Fruit fly (Drosophila melanogaster) whole organism, wandering third instar larva: ENCODE data around the gene Drp1.
A peak's percentile ranks its signal among the peaks of the same experiment; 100 is the strongest.

ENCODE experiments used
- CG9705 ChIP-seq: fragments of 200-800 bp; sonication (Bioruptor generic); optimal IDR thresholded peaks from 2 replicates; lab custom pipeline; 2018; ENCODE audit warnings: missing biosample characterization, mild to moderate bottlenecking, missing genetic modification characterization
- Dfd ChIP-seq: fragments of >200 bp; optimal IDR thresholded peaks from 2 replicates; lab custom pipeline; 2017; ENCODE audit warnings: missing biosample characterization, missing genetic modification characterization
- GATAd ChIP-seq: sonication (Bioruptor generic); optimal IDR thresholded peaks from 2 replicates; lab custom pipeline; 2016; ENCODE audit warnings: missing biosample characterization, missing genetic modification characterization
- HLH106 ChIP-seq: fragments of 200-800 bp; optimal IDR thresholded peaks from 3 replicates; lab custom pipeline; 2019; ENCODE audit warnings: missing biosample characterization, mild to moderate bottlenecking, missing genetic modification characterization, moderate library complexity
- Hnf4 ChIP-seq: fragments of 200-800 bp; sonication (Bioruptor generic); optimal IDR thresholded peaks from 2 replicates; lab custom pipeline; 2016; ENCODE audit warnings: missing biosample characterization, mild to moderate bottlenecking, missing genetic modification characterization
- Hr78 ChIP-seq: fragments of >200 bp; optimal IDR thresholded peaks from 2 replicates; lab custom pipeline; 2017; ENCODE audit warnings: missing biosample characterization, missing genetic modification characterization
- Hr83 ChIP-seq: fragments of 200-300 bp; sonication (Bioruptor generic); optimal IDR thresholded peaks from 2 replicates; lab custom pipeline; 2016; ENCODE audit warnings: missing biosample characterization, mild to moderate bottlenecking, missing genetic modification characterization, moderate library complexity; ENCODE audit not compliant: poor library complexity, severe bottlenecking
- Jra ChIP-seq: sonication (Bioruptor generic); optimal IDR thresholded peaks from 2 replicates; lab custom pipeline; 2016; ENCODE audit warnings: missing biosample characterization, missing genetic modification characterization
- Mio ChIP-seq: sonication (Bioruptor generic); optimal IDR thresholded peaks from 2 replicates; lab custom pipeline; 2016; ENCODE audit warnings: missing biosample characterization, missing genetic modification characterization
- Myc ChIP-seq: fragments of >200 bp; optimal IDR thresholded peaks from 2 replicates; lab custom pipeline; 2017
- N ChIP-seq: fragments of >200 bp; optimal IDR thresholded peaks from 2 replicates; lab custom pipeline; 2018; ENCODE audit warnings: missing biosample characterization, missing external identifiers, missing genetic modification characterization
- OdsH ChIP-seq: fragments of 200-800 bp; sonication (Bioruptor generic); optimal IDR thresholded peaks from 2 replicates; lab custom pipeline; 2016; ENCODE audit warnings: missing biosample characterization, mild to moderate bottlenecking, missing genetic modification characterization
- Rel ChIP-seq, 2 experiments: fragments of 200-800 bp; sonication (Bioruptor generic) in 1 of 2; optimal IDR thresholded peaks; 2 replicates in 1 of 2; 3 replicates in 1 of 2; lab custom pipeline; 2016 to 2019; ENCODE audit warnings: mild to moderate bottlenecking in 2 of 2, missing biosample characterization in 2 of 2, missing genetic modification characterization in 2 of 2, moderate library complexity in 1 of 2
- br ChIP-seq: fragments of 200-800 bp; sonication (Bioruptor generic); optimal IDR thresholded peaks from 2 replicates; lab custom pipeline; 2016; ENCODE audit warnings: missing biosample characterization, missing genetic modification characterization
- brk ChIP-seq: fragments of 200-800 bp; sonication (Bioruptor generic); optimal IDR thresholded peaks from 2 replicates; lab custom pipeline; 2016; ENCODE audit warnings: missing biosample characterization, mild to moderate bottlenecking, missing genetic modification characterization
- dmrt93B ChIP-seq: fragments of 200-800 bp; sonication (Bioruptor generic); optimal IDR thresholded peaks from 2 replicates; lab custom pipeline; 2018; ENCODE audit warnings: missing biosample characterization, mild to moderate bottlenecking, missing genetic modification characterization
- ey ChIP-seq: fragments of 200-800 bp; sonication (Bioruptor generic); optimal IDR thresholded peaks from 2 replicates; lab custom pipeline; 2016; ENCODE audit warnings: missing biosample characterization, missing genetic modification characterization
- foxo ChIP-seq, 2 experiments: fragments of 200-800 bp; sonication (Bioruptor generic); optimal IDR thresholded peaks; 2 replicates in 1 of 2; 3 replicates in 1 of 2; lab custom pipeline; 2016 to 2017; ENCODE audit warnings: missing biosample characterization in 2 of 2, missing genetic modification characterization in 2 of 2
- h ChIP-seq: fragments of 200-800 bp; sonication (Bioruptor generic); optimal IDR thresholded peaks from 3 replicates; lab custom pipeline; 2016; ENCODE audit warnings: missing biosample characterization, mild to moderate bottlenecking, missing genetic modification characterization
- pan ChIP-seq: fragments of >200 bp; optimal IDR thresholded peaks from 2 replicates; lab custom pipeline; 2017
- rgr ChIP-seq: fragments of 200-800 bp; sonication (Bioruptor generic); optimal IDR thresholded peaks from 3 replicates; lab custom pipeline; 2016; ENCODE audit warnings: missing biosample characterization, mild to moderate bottlenecking, missing genetic modification characterization
- woc ChIP-seq: sonication (Bioruptor generic); optimal IDR thresholded peaks from 2 replicates; lab custom pipeline; 2016; ENCODE audit warnings: missing biosample characterization, mild to moderate bottlenecking, missing genetic modification characterization

The Drp1 gene

DNA sequence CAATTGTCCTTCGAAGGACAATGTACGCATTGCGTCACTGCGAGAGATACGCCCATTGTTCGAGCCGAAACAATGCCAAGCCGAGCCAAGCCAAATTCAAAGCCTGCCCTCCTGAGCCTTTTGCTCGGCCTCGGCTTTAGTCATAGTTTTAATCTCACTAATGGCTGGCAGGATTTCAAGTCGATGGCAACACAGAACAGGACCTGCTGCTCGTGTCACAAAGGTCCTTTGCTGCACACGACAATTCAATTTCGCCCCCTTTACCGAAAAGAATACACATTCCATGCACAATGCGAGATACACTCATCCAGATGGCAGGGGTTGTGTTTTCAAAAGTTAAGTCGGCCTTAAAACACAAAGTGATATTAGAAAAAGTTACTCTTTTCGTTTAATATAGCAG is 6.3 kb upstream of the Drp1 start, which contains the start of gene CG15394:
CG15394 (plus strand) TSS at position 301 of the 400 bp plus-strand sequence.
- TF ChIP-seq h (GFP tag; lab: Kevin White, UChicago) (no peak), CG9705 (GFP tag; lab: Kevin White, UChicago) (no peak), Myc (lab: Kevin White, UChicago) (no peak), Jra (GFP tag; lab: Kevin White, UChicago) (no peak), foxo (GFP tag; optimal IDR thresholded peaks at IDR 0.05; lab: Kevin White, UChicago) (no peak), br (no peak), GATAd (no peak), ey (GFP tag; lab: Kevin White, UChicago) (no peak), Mio (no peak), N (GFP tag; lab: Kevin White, UChicago) (no peak), Rel (GFP tag; optimal IDR thresholded peaks at IDR 0.05; lab: Kevin White, UChicago) (no peak), Rel (tag; optimal IDR thresholded peaks at IDR 0.05; lab: Kevin White, UChicago) (no peak), Hr83 (GFP tag; lab: Kevin White, UChicago) (no peak), Hr78 (GFP tag; lab: Kevin White, UChicago) (no peak), OdsH (GFP tag; lab: Kevin White, UChicago) (no peak), dmrt93B (GFP tag; lab: Kevin White, UChicago) (no peak)

DNA sequence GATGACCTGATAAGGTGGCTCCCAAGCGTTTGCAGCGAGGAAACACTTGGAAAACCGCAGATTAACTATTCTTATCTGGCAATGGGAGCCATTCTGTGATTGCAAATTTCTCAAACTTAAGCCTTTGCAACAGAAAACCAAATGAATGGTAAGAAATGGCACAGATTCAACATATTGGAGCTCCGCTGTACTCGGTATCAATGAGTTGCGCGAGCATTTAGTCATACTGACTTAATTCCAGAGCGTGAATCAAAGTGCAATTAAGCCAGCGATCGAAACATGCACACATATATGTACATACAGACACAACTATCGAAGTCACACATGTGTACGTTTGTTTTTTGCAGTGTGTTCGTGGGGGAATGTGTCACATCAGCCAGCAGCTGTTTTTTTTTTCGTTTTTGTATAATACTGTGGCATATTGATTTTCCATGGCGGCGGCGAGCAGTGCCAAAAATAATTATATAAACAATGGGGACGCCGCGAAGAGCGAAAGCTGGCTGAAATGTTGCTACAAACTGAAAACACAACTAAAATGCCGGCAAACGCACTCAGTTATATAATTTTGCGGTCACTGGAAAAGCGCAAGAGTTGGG is 671 bp downstream of the Drp1 start:
- TF ChIP-seq dmrt93B (GFP tag; lab: Kevin White, UChicago) = no peak
- TF ChIP-seq rgr (GFP tag; lab: Kevin White, UChicago) = peak; percentile 40
- no peak for TF ChIP-seq Myc (lab: Kevin White, UChicago)
- TF ChIP-seq ey (GFP tag; lab: Kevin White, UChicago) = no peak
- peak in 1 of 2 experiments; percentile 28 for TF ChIP-seq foxo (GFP tag; optimal IDR thresholded peaks at IDR 0.05; lab: Kevin White, UChicago)
- peak; percentile 1 for TF ChIP-seq HLH106 (tag; lab: Kevin White, UChicago)

DNA sequence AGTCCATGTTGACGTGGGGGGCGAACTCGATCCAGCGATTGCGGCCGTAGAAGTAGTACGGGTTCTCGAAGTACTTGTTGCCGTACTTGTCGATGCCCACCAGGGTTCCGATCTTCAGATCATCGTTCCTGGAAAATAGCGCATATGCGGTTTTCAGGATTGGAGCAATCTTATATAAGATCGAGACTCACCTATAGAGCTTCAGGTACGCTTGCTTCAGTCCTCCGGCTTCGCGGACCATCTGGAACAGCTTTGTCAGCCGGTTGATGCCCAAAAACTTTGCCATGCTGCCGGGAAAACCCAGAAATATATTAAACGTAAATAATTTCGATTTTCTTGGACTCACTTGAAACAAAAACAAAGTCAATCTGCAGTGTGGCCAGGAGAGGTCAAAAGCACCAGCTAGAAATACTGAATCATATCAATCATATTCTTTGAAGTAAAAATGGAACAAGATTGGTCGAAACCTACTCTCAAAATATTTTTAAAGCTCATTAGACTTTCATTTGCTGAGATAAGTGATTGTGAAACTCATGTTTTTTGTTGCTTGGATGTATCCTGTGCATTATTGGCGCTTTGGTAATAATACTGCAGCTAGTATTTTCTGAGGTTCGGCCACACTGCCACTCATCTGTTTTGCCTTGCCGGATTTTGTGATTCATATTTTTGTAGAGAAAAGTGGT is 5.4 kb downstream of the Drp1 start, which contains the start of the genes ND-B17.2 and Arpc5:
ND-B17.2 (minus strand) TSS at position 504 of the 683 bp plus-strand sequence.
Arpc5 (plus strand) TSS at position 624 of the 683 bp plus-strand sequence.
- no peak for TF ChIP-seq GATAd
- peak; percentile 25 for TF ChIP-seq HLH106 (tag; lab: Kevin White, UChicago)
- TF ChIP-seq Rel (GFP tag; optimal IDR thresholded peaks at IDR 0.05; lab: Kevin White, UChicago) = no peak
- TF ChIP-seq Rel (tag; optimal IDR thresholded peaks at IDR 0.05; lab: Kevin White, UChicago) = peak; percentile 50
- no peak for TF ChIP-seq woc
- no peak for TF ChIP-seq pan (lab: Kevin White, UChicago)

DNA sequence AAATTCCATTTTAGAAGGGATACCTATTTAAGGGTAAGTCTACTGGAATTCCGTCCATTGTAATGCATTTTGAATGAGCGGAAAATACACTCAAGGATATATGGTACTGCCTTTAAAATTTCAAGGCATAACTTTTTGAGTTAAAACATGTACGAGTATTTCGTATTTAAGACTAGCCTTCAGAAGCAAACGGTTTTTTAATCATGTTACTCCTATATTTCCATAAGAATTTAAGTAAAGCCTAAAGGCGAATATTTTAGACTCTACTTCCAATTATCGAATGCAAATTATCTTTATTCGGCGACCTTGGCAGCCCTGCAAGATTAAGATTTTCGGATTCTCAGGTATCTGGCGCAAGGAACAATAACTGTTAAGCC is 7.9 kb downstream of the Drp1 start, which contains the start of gene Elba2:
Elba2 (plus strand) TSS at position 327 of the 377 bp plus-strand sequence.
- TF ChIP-seq dmrt93B (GFP tag; lab: Kevin White, UChicago) = no peak
- TF ChIP-seq brk = no peak
- TF ChIP-seq Myc (lab: Kevin White, UChicago) = no peak
- no peak for TF ChIP-seq Hr78 (GFP tag; lab: Kevin White, UChicago)
- no peak for TF ChIP-seq ey (GFP tag; lab: Kevin White, UChicago)
- no peak for TF ChIP-seq foxo (GFP tag; optimal IDR thresholded peaks at IDR 0.05; lab: Kevin White, UChicago)
- TF ChIP-seq Dfd (GFP tag; lab: Kevin White, UChicago) = no peak

DNA sequence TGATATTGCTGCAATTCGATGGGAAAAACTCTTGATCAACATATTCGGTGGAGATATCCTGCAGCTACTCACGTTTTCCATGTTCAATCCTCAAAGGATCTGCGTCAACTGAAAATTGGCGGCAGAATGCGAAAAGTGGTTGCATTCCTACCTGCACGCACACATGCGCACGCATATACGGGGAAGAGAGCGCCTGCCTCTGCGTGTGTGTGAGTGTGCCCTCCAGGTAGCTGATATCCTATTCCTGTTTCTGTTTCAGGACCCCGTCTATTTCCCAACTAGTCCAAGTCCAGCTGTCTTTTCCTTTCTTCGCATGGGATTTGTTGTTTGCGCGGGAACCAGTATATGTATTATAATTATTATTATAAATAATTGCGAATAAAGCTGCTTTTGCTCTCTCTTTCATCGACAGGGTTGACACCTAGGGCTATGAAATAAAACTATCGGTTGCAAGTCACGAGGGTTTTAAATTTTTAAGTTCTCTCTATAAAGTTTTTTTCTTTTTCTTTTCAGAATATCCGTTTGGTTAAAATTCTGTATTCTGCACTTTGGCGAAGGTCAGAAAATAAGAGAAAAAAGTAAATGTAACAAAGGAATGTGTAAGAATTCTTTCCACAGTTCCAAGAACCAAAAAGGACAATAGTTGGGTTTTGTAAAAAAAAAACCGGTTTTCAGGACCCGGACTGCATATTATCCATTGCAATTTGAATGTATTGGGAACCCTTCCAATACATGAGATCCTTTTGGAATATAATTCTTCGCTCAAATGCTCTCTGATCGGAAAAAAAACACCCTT is 8.5 kb downstream of the Drp1 start, which contains the start of gene insv:
insv (minus strand) TSS at position 433 of the 796 bp plus-strand sequence.
- TF ChIP-seq rgr (GFP tag; lab: Kevin White, UChicago) = no peak
- peak; percentile 8 for TF ChIP-seq HLH106 (tag; lab: Kevin White, UChicago)
- TF ChIP-seq, all 38 proteins: peak for 1

DNA sequence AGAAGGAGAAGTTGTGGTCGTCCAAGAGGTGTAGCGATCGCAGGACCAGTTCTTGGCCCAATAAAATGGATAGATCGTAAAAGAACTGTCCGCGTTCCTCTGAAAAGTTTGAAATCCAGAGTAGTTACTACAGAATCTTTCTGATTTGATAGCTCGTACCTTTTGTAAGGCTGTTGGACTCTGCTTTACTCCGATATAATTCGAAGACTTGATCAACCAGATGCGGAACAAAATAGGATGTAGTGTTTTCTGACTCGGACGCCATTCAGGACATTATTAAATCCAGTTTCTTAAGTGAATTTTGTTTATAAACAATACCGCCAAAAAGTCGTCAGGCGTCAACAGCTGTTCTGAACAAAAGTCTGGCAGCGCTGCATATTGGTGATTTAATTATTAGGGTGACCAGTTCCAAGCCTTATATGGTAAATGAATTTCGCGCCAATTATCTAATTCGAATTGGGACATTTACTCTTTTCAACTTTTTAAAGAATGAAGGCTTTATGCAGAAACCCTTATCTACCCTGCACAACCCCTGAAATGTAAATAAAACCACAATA is 10.4 kb downstream of the Drp1 start, which contains the start of the genes Rad1 and Sws1:
Rad1 (minus strand) TSS at position 336 of the 557 bp plus-strand sequence.
Sws1 (minus strand) TSS at position 336 of the 557 bp plus-strand sequence.
- TF ChIP-seq Rel (GFP tag; optimal IDR thresholded peaks at IDR 0.05; lab: Kevin White, UChicago) (no peak), Rel (tag; optimal IDR thresholded peaks at IDR 0.05; lab: Kevin White, UChicago) (peak; percentile 16), Hnf4 (GFP tag; lab: Kevin White, UChicago) (no peak)
